Worm (Caenorhabditis elegans): ENCODE measurements around the gene W10G11.2.

Gene W10G11.2

ce11 chrII:3523547-3523946, 37.9 kb downstream of the W10G11.2 start (continued):
- TF ChIP-seq hif-1 (tag; optimal IDR thresholded peaks at IDR 0.05): peak in 1 of 2 experiments; percentile 39
- TF ChIP-seq rbr-2 (tag; optimal IDR thresholded peaks at IDR 0.05): peak; percentile 83
- TF ChIP-seq nhr-102 (tag; optimal IDR thresholded peaks at IDR 0.05): peak; percentile 11
- TF ChIP-seq dmd-6 (GFP tag; IDR thresholded peaks at IDR 0.05): peak; percentile 80
- TF ChIP-seq ceh-20 (GFP tag; IDR thresholded peaks at IDR 0.05): peak; percentile 72; the same call in 1 of the 2 replicates
- 0 out of 2 replicates have a peak, but pooled peaks have one; percentile 54 for TF ChIP-seq D1046.2 (GFP tag; IDR thresholded peaks at IDR 0.05)
- TF ChIP-seq hlh-11 (tag; optimal IDR thresholded peaks at IDR 0.05): peak; percentile 26
- TF ChIP-seq dve-1 (tag; optimal IDR thresholded peaks at IDR 0.05; ENCODE audit: insufficient read depth): peak; percentile 23
- TF ChIP-seq lin-38 (GFP tag; IDR thresholded peaks at IDR 0.05): peak; percentile 96
- peak; percentile 81 for TF ChIP-seq aha-1 (tag)
- TF ChIP-seq Y75B8A.6 (GFP tag; IDR thresholded peaks at IDR 0.05): 0 out of 2 replicates have a peak, but pooled peaks have one; percentile 40
- TF ChIP-seq lsy-2 (tag; optimal IDR thresholded peaks at IDR 0.05): peak; percentile 77 to 96
- peak; percentile 67 for TF ChIP-seq mep-1 (tag; optimal IDR thresholded peaks at IDR 0.05)
- peak; percentile 41 for TF ChIP-seq dpl-1 (GFP tag; optimal IDR thresholded peaks at IDR 0.05)
- 0 out of 2 replicates have a peak, but pooled peaks have one; percentile 45 for TF ChIP-seq egl-43 (GFP tag; IDR thresholded peaks at IDR 0.05)

DNA sequence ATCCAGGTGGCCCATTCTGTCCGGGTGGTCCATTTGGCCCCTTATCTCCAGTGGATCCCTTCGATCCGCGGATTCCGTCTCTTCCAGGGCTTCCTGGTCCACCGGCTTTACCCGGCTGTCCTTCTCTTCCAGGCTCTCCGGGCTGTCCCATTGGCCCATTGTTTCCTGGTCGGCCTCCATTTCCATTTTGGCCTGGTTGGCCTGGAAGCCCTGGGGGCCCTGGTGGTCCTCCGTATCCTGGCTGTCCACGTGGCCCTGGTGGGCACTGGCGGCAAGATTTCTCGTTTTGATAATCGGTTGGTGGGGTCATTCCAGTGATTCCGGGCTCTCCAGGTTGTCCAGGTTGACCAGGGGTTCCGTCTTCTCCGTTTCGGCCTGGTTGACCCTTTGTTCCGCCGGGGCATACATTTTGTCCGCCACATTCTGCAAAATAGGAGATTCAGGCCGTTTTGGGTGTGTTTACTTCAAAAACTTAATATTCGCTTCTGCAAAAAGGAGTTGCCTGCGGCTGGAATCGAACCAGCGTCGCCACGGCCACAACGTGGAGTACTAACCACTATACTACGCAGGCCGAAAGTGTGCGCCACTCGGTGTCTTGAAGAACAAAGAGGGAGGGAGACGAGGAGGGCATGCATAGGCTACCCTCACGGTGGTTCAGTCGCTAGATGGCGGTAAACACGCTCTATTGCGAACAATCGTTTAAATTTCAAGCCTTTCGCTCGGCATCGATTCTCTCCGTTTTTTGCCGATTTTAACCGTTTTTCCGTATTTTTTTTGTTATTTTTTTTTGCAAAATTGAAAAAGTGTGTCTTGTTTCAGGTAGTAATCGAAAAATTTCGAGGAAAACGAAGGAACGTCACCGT, 40.2 kb downstream of the W10G11.2 start, which contains the start of gene W09G10.9:
W09G10.9 (plus strand) TSS at position 813 of the 863 bp plus-strand sequence.
- TF ChIP-seq aha-1 (tag) (peak; percentile 44), egl-43 (GFP tag; IDR thresholded peaks at IDR 0.05) (peak; percentile 89), Y5F2A.4 (GFP tag; optimal IDR thresholded peaks at IDR 0.05) (no peak), nhr-76 (tag; optimal IDR thresholded peaks at IDR 0.05) (no peak), hif-1 (tag; optimal IDR thresholded peaks at IDR 0.05) (peak in 1 of 2 experiments; percentile 25), lim-7 (GFP tag; IDR thresholded peaks at IDR 0.05) (peak; percentile 86), ztf-7 (tag; optimal IDR thresholded peaks at IDR 0.05) (no peak), zfp-2 (tag; optimal IDR thresholded peaks at IDR 0.05) (peak; percentile 14), saeg-2 (GFP tag; IDR thresholded peaks at IDR 0.05) (0 out of 2 replicates have a peak, but pooled peaks have one; percentile 53), dmd-8 (GFP tag; IDR thresholded peaks at IDR 0.05) (peak; percentile 87), ctbp-1 (GFP tag; IDR thresholded peaks at IDR 0.05) (peak; percentile 75), ZK546.5 (tag; optimal IDR thresholded peaks at IDR 0.05) (no peak), nhr-237 (tag; optimal IDR thresholded peaks at IDR 0.05) (no peak), zip-2 (tag; optimal IDR thresholded peaks at IDR 0.05) (no peak), dmd-9 (GFP tag; IDR thresholded peaks at IDR 0.05) (peak; percentile 88), spr-1 (tag; optimal IDR thresholded peaks at IDR 0.05) (peak; percentile 20), R02D3.7 (tag; optimal IDR thresholded peaks at IDR 0.05) (no peak), mes-2 (tag; optimal IDR thresholded peaks at IDR 0.05; ENCODE audit: poor library complexity, severe bottlenecking) (peak; percentile 85), nhr-41 (GFP tag; IDR thresholded peaks at IDR 0.05) (0 out of 2 replicates have a peak, but pooled peaks have one; percentile 11), nhr-28 (tag; optimal IDR thresholded peaks at IDR 0.05) (peak; percentile 27), D1046.2 (GFP tag; IDR thresholded peaks at IDR 0.05) (peak; percentile 75; the same call in 1 of the 2 replicates), daf-16 (GFP tag; optimal IDR thresholded peaks at IDR 0.05) (peak in 1 of 2 experiments; percentile 29), daf-16 (tag; optimal IDR thresholded peaks at IDR 0.05) (peak; percentile 54), jun-1 (tag; optimal IDR thresholded peaks at IDR 0.05) (peak; percentile 30), nhr-111 (GFP tag; optimal IDR thresholded peaks at IDR 0.05) (peak; percentile 36), daf-8 (GFP tag; IDR thresholded peaks at IDR 0.05) (0 out of 2 replicates have a peak, but pooled peaks have one; percentile 47), Y48G9A.11 (GFP tag; IDR thresholded peaks at IDR 0.05) (peak; percentile 84), hmg-1.1 (GFP tag; IDR thresholded peaks at IDR 0.05) (peak; percentile 96), dmd-6 (GFP tag; IDR thresholded peaks at IDR 0.05) (peak; percentile 82), F44E2.7 (GFP tag; IDR thresholded peaks at IDR 0.05) (0 out of 2 replicates have a peak, but pooled peaks have one; percentile 37), ceh-62 (tag; optimal IDR thresholded peaks at IDR 0.05) (no peak), nhr-42 (GFP tag; IDR thresholded peaks at IDR 0.05) (peak; percentile 79), lin-1 (GFP tag; IDR thresholded peaks at IDR 0.05) (peak; percentile 44), F10B5.3 (tag; optimal IDR thresholded peaks at IDR 0.05) (no peak), pha-4 (GFP tag; IDR thresholded peaks at IDR 0.05) (peak; percentile 90), pha-4 (tag; optimal IDR thresholded peaks at IDR 0.05) (no peak), attf-4 (tag; optimal IDR thresholded peaks at IDR 0.05) (no peak)

Measured in whole organism, L4 larva.